Worm (Caenorhabditis elegans) whole organism, L2 larva: Measurements from ENCODE around the gene W01H2.2.
"Not testable (repeated sequence)": the region's sequence is repeated elsewhere in the genome, so short reads cannot be mapped to it uniquely, and the experiment has no call there.

ENCODE experiments used
- lin-39 ChIP-seq: fragments of 150-350 bp; optimal IDR thresholded peaks from 2 replicates; lab custom pipeline; 2014; ENCODE audit warnings: missing biosample characterization, missing genetic modification reagents, missing genetic modification characterization
- nhr-12 ChIP-seq: fragments of 150-350 bp; optimal IDR thresholded peaks from 2 replicates; lab custom pipeline; 2014; ENCODE audit warnings: missing biosample characterization, missing genetic modification characterization
- nhr-23 ChIP-seq: fragments of 150-350 bp; optimal IDR thresholded peaks from 2 replicates; lab custom pipeline; 2014; ENCODE audit warnings: missing biosample characterization, missing genetic modification reagents, missing genetic modification characterization
- skn-1 ChIP-seq: sonication (generic microtip); optimal IDR thresholded peaks from 2 replicates; lab custom pipeline; 2017; ENCODE audit warnings: missing biosample characterization, missing genetic modification characterization
- snpc-4 ChIP-seq: fragments of 150-350 bp; optimal IDR thresholded peaks from 2 replicates; lab custom pipeline; 2014; ENCODE audit warnings: missing biosample characterization, missing genetic modification characterization
- unc-39 ChIP-seq: fragments of 150-350 bp; optimal IDR thresholded peaks from 2 replicates; lab custom pipeline; 2014; ENCODE audit warnings: missing biosample characterization, missing genetic modification characterization
- ztf-11 ChIP-seq: sonication (generic microtip); optimal IDR thresholded peaks from 2 replicates; lab custom pipeline; 2017; ENCODE audit warnings: missing biosample characterization, missing genetic modification characterization

DNA sequence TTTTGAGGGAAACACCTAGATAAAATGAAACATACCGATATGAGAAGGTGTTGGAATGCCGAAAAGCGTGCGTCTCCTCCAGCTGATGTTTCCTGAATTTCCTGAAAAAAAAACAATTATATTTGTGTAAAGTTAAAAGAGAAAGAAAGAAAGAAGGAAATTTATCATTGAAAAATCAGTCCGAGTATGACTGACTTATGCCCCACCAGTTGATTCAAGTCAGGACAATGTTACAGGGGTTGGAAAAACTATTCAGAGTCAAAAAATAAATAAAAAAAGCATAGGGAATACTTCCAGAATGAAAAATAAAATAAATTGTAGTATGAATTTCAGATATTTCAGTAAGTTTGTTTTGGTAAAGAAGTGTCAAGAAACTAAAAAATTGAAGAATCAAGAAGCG, 10.9 kb downstream of the W01H2.2 start, which contains the start of gene F20B6.9:
- not testable (repeated sequence) for TF ChIP-seq ztf-11 (tag; lab: Kevin White, UChicago); nhr-23 (tag; lab: Kevin White, UChicago); snpc-4; nhr-12; lin-39 (tag; lab: Kevin White, UChicago); skn-1; unc-39 (tag; lab: Kevin White, UChicago)
